Fruit fly (Drosophila melanogaster) whole organism, embryonic: Measurements from ENCODE around the gene Ance-2.

Source experiments
- CG10959 ChIP-seq: fragments of 200-800 bp; sonication (Bioruptor generic); IDR thresholded peaks from 2 replicates; pipeline ENCODE4 v1.3.6; 2022; ENCODE audit warnings: missing biosample characterization, missing genetic modification characterization
- CG11398 ChIP-seq: fragments of 200-800 bp; sonication (Bioruptor generic); optimal IDR thresholded peaks from 2 replicates; lab custom pipeline; 2016; ENCODE audit warnings: missing biosample characterization, missing genetic modification characterization
- CG11504 ChIP-seq: fragments of 200-800 bp; sonication (Bioruptor generic); optimal IDR thresholded peaks from 3 replicates; lab custom pipeline; 2019; ENCODE audit warnings: missing biosample characterization, mild to moderate bottlenecking, missing genetic modification characterization, moderate library complexity
- CG12071 ChIP-seq: fragments of 200-800 bp; sonication (Bioruptor generic); optimal IDR thresholded peaks from 3 replicates; lab custom pipeline; 2018; ENCODE audit warnings: missing biosample characterization, mild to moderate bottlenecking, missing genetic modification characterization
- CG12299 ChIP-seq: fragments of 200-800 bp; sonication (Bioruptor generic); optimal IDR thresholded peaks from 2 replicates; lab custom pipeline; 2018; ENCODE audit warnings: missing biosample characterization, mild to moderate bottlenecking, missing genetic modification characterization
- CG14860 ChIP-seq: fragments of 200-800 bp; sonication (Bioruptor generic); IDR thresholded peaks from 3 replicates; pipeline ENCODE4 v1.3.6; 2022; ENCODE audit warnings: missing biosample characterization, missing genetic modification characterization; ENCODE audit not compliant: partially characterized antibody
- CG17359 ChIP-seq: fragments of 200-800 bp; sonication (Bioruptor generic); optimal IDR thresholded peaks from 3 replicates; lab custom pipeline; 2018; ENCODE audit warnings: missing biosample characterization, mild to moderate bottlenecking, missing genetic modification characterization, moderate library complexity
- CG17568 ChIP-seq: fragments of 200-800 bp; sonication (Bioruptor generic); optimal IDR thresholded peaks from 2 replicates; lab custom pipeline; 2018; ENCODE audit warnings: missing biosample characterization, mild to moderate bottlenecking, missing genetic modification characterization, moderate library complexity
- CG17912 ChIP-seq: fragments of 200-800 bp; sonication (Bioruptor generic); optimal IDR thresholded peaks from 2 replicates; lab custom pipeline; 2018; ENCODE audit warnings: missing biosample characterization, mild to moderate bottlenecking, missing genetic modification characterization
- CG18476 ChIP-seq: fragments of 200-800 bp; sonication (Bioruptor generic); optimal IDR thresholded peaks from 2 replicates; lab custom pipeline; 2016; ENCODE audit warnings: missing biosample characterization, mild to moderate bottlenecking, missing genetic modification characterization
- CG32532 ChIP-seq: fragments of 200-800 bp; sonication (Bioruptor generic); IDR thresholded peaks from 2 replicates; pipeline ENCODE4 v1.3.6; 2022; ENCODE audit warnings: missing biosample characterization, missing genetic modification characterization
- CG32767 ChIP-seq: fragments of 200-800 bp; sonication (Bioruptor generic); IDR thresholded peaks from 2 replicates; pipeline ENCODE4 v1.3.6; 2022; ENCODE audit warnings: missing biosample characterization, missing genetic modification characterization
- CG32772 ChIP-seq: fragments of 200-800 bp; sonication (Bioruptor generic); IDR thresholded peaks from 2 replicates; pipeline ENCODE4 v1.3.6; 2022; ENCODE audit warnings: missing biosample characterization, missing genetic modification characterization
- CG43689 ChIP-seq: fragments of 200-800 bp; sonication (Bioruptor generic); IDR thresholded peaks from 2 replicates; pipeline ENCODE4 v1.3.6; 2022; ENCODE audit warnings: missing biosample characterization, missing genetic modification characterization
- CG4820 ChIP-seq: fragments of 200-800 bp; sonication (Bioruptor generic); optimal IDR thresholded peaks from 3 replicates; lab custom pipeline; 2016; ENCODE audit warnings: missing biosample characterization, missing genetic modification characterization
- CG6683 ChIP-seq: fragments of 200-800 bp; sonication (Bioruptor generic); optimal IDR thresholded peaks from 2 replicates; lab custom pipeline; 2017; ENCODE audit warnings: missing biosample characterization, mild to moderate bottlenecking, missing genetic modification characterization, missing genetic modification reagents
- CG6765 ChIP-seq: fragments of 200-800 bp; sonication (Bioruptor generic); optimal IDR thresholded peaks from 3 replicates; lab custom pipeline; 2017; ENCODE audit warnings: missing biosample characterization, mild to moderate bottlenecking, missing genetic modification characterization
- CG7372 ChIP-seq: fragments of 200-800 bp; sonication (Bioruptor generic); IDR thresholded peaks from 2 replicates; pipeline ENCODE4 v1.3.6; 2022; ENCODE audit warnings: missing biosample characterization, missing genetic modification characterization
- CG9797 ChIP-seq: fragments of 200-800 bp; sonication (Bioruptor generic); optimal IDR thresholded peaks from 3 replicates; lab custom pipeline; 2018; ENCODE audit warnings: missing biosample characterization, mild to moderate bottlenecking, missing genetic modification characterization
- CG9932 ChIP-seq: fragments of 200-800 bp; sonication (Bioruptor generic); IDR thresholded peaks from 2 replicates; pipeline ENCODE4 v1.3.6; 2022; ENCODE audit warnings: missing biosample characterization, missing genetic modification characterization
- CoRest ChIP-seq: fragments of 200-800 bp; sonication (Bioruptor generic); optimal IDR thresholded peaks from 3 replicates; lab custom pipeline; 2018; ENCODE audit warnings: missing biosample characterization, mild to moderate bottlenecking, missing genetic modification characterization, moderate library complexity
- Dfd ChIP-seq, 2 experiments: fragments of >200 bp; optimal IDR thresholded peaks; 2 replicates each; lab custom pipeline; 2017; ENCODE audit warnings: missing biosample characterization in 2 of 2, missing genetic modification characterization in 2 of 2
- Dip3 ChIP-seq: fragments of 200-800 bp; sonication (Bioruptor generic); optimal IDR thresholded peaks from 3 replicates; lab custom pipeline; 2016; ENCODE audit warnings: missing biosample characterization, missing genetic modification characterization
- Dll ChIP-seq: fragments of 200-800 bp; sonication (Bioruptor generic); IDR thresholded peaks from 4 replicates; pipeline ENCODE4 v1.3.6; 2022; ENCODE audit warnings: missing biosample characterization, missing genetic modification characterization; ENCODE audit not compliant: partially characterized antibody
- Drgx ChIP-seq: fragments of 200-800 bp; sonication (Bioruptor generic); IDR thresholded peaks from 2 replicates; pipeline ENCODE4 v1.3.6; 2022; ENCODE audit warnings: missing biosample characterization, missing genetic modification characterization
- Ets65A ChIP-seq: fragments of 200-800 bp; sonication (Bioruptor generic); peaks from one replicate; lab custom pipeline; 2016; ENCODE audit warnings: missing biosample characterization, missing genetic modification characterization
- Fer3 ChIP-seq: fragments of 200-800 bp; sonication (Bioruptor generic); optimal IDR thresholded peaks from 2 replicates; lab custom pipeline; 2018; ENCODE audit warnings: missing biosample characterization, mild to moderate bottlenecking, missing genetic modification characterization, moderate library complexity
- Hmr ChIP-seq: fragments of 200-800 bp; sonication (Bioruptor generic); optimal IDR thresholded peaks from 3 replicates; lab custom pipeline; 2017; ENCODE audit warnings: mild to moderate bottlenecking, missing biosample characterization, missing genetic modification reagents, missing genetic modification characterization
- Jarid2 ChIP-seq: fragments of 200-800 bp; sonication (Bioruptor generic); optimal IDR thresholded peaks from 3 replicates; lab custom pipeline; 2017; ENCODE audit warnings: mild to moderate bottlenecking, missing biosample characterization, missing genetic modification reagents, missing genetic modification characterization
- NC2α ChIP-seq: fragments of 200-800 bp; sonication (Bioruptor generic); optimal IDR thresholded peaks from 2 replicates; lab custom pipeline; 2016; ENCODE audit warnings: missing biosample characterization, missing genetic modification characterization
- Nf-YC ChIP-seq: fragments of 200-800 bp; optimal IDR thresholded peaks from 3 replicates; lab custom pipeline; 2019; ENCODE audit warnings: missing biosample characterization, mild to moderate bottlenecking, missing genetic modification characterization, moderate library complexity
- PHDP ChIP-seq: fragments of 200-800 bp; sonication (Bioruptor generic); optimal IDR thresholded peaks from 3 replicates; lab custom pipeline; 2018; ENCODE audit warnings: missing biosample characterization, mild to moderate bottlenecking, missing genetic modification characterization, moderate library complexity
- Ptx1 ChIP-seq: fragments of 200-800 bp; sonication (Bioruptor generic); IDR thresholded peaks from 2 replicates; pipeline ENCODE4 v1.3.6; 2022; ENCODE audit warnings: missing biosample characterization, missing genetic modification characterization
- br ChIP-seq: fragments of >200 bp; optimal IDR thresholded peaks from 2 replicates; lab custom pipeline; 2017
- caup ChIP-seq: fragments of 200-800 bp; sonication (Bioruptor generic); optimal IDR thresholded peaks from 3 replicates; lab custom pipeline; 2017; ENCODE audit warnings: missing biosample characterization, mild to moderate bottlenecking, missing genetic modification characterization, moderate library complexity; ENCODE audit not compliant: severe bottlenecking
- chm ChIP-seq: fragments of 200-800 bp; sonication (Bioruptor generic); IDR thresholded peaks from 2 replicates; pipeline ENCODE4 v1.3.6; 2022; ENCODE audit warnings: missing biosample characterization, missing genetic modification characterization
- ci ChIP-seq: fragments of 200-800 bp; sonication (Bioruptor generic); IDR thresholded peaks from 3 replicates; pipeline ENCODE4 v1.3.6; 2022; ENCODE audit warnings: missing biosample characterization, missing genetic modification characterization
- cwo ChIP-seq: fragments of 200-800 bp; sonication (Bioruptor generic); optimal IDR thresholded peaks from 3 replicates; lab custom pipeline; 2017; ENCODE audit warnings: missing biosample characterization, missing genetic modification characterization, mild to moderate bottlenecking, moderate library complexity, missing genetic modification reagents
- fd3F ChIP-seq: fragments of 200-800 bp; sonication (Bioruptor generic); optimal IDR thresholded peaks from 2 replicates; lab custom pipeline; 2018; ENCODE audit warnings: missing biosample characterization, mild to moderate bottlenecking, missing genetic modification characterization, moderate library complexity
- fru ChIP-seq: fragments of >200 bp; optimal IDR thresholded peaks from 2 replicates; lab custom pipeline; 2017
- gfzf ChIP-seq: fragments of 200-800 bp; sonication (Bioruptor generic); optimal IDR thresholded peaks from 2 replicates; lab custom pipeline; 2016; ENCODE audit warnings: missing biosample characterization, mild to moderate bottlenecking, missing genetic modification characterization, moderate library complexity
- gsb-n ChIP-seq: fragments of 200-800 bp; sonication (Bioruptor generic); optimal IDR thresholded peaks from 3 replicates; lab custom pipeline; 2018; ENCODE audit warnings: missing biosample characterization, mild to moderate bottlenecking, missing genetic modification characterization
- kni ChIP-seq: fragments of 200-800 bp; sonication (Bioruptor generic); optimal IDR thresholded peaks from 3 replicates; lab custom pipeline; 2017; ENCODE audit warnings: mild to moderate bottlenecking, missing biosample characterization, missing genetic modification reagents, missing genetic modification characterization
- lmd ChIP-seq: fragments of 200-800 bp; sonication (Bioruptor generic); IDR thresholded peaks from 2 replicates; pipeline ENCODE4 v1.3.6; 2022; ENCODE audit warnings: missing biosample characterization, missing genetic modification characterization
- lov ChIP-seq, 2 experiments: fragments of 200-800 bp in 1 of 2; fragments of >200 bp in 1 of 2; sonication (Bioruptor generic) in 1 of 2; IDR thresholded peaks in 1 of 2; optimal IDR thresholded peaks in 1 of 2; 2 replicates in 1 of 2; 3 replicates in 1 of 2; pipeline versions ENCODE4 v1.3.6 to Lab custom; 2017 to 2022; ENCODE audit warnings: missing biosample characterization in 1 of 2, missing genetic modification characterization in 1 of 2
- mam ChIP-seq: fragments of 200-800 bp; sonication (Bioruptor generic); optimal IDR thresholded peaks from 3 replicates; lab custom pipeline; 2016; ENCODE audit warnings: missing biosample characterization, missing genetic modification characterization
- p53 ChIP-seq: fragments of 200-800 bp; sonication (Bioruptor generic); optimal IDR thresholded peaks from 2 replicates; lab custom pipeline; 2016; ENCODE audit warnings: missing biosample characterization, missing genetic modification characterization
- pum ChIP-seq: fragments of 200-800 bp; sonication (Bioruptor generic); optimal IDR thresholded peaks from 2 replicates; lab custom pipeline; 2016; ENCODE audit warnings: missing biosample characterization, missing genetic modification characterization
- schlank ChIP-seq: fragments of 200-800 bp; sonication (Bioruptor generic); optimal IDR thresholded peaks from 2 replicates; lab custom pipeline; 2018; ENCODE audit warnings: missing biosample characterization, mild to moderate bottlenecking, missing genetic modification characterization
- scrt ChIP-seq: fragments of 200-800 bp; sonication (Bioruptor generic); optimal IDR thresholded peaks from 2 replicates; lab custom pipeline; 2018; ENCODE audit warnings: missing biosample characterization, mild to moderate bottlenecking, missing genetic modification characterization, moderate library complexity
- trh ChIP-seq: fragments of 200-800 bp; sonication (Bioruptor generic); optimal IDR thresholded peaks from 2 replicates; lab custom pipeline; 2016; ENCODE audit warnings: missing biosample characterization, missing genetic modification characterization

The Ance-2 gene

dm6 chr2L:13878801-13879200 lies 30.3 kb upstream of the Ance-2 start (continued):
- TF ChIP-seq Nf-YC (tag; lab: Kevin White, UChicago) (peak; percentile 29), CG6765 (GFP tag; lab: Kevin White, UChicago) (peak; percentile 6), Jarid2 (peak; percentile 99), schlank (no peak), scrt (peak; percentile 55), Ptx1 (GFP tag; lab: Robert Waterston, UW) (no peak), fru (lab: Kevin White, UChicago) (no peak), CG4820 (GFP tag; lab: Kevin White, UChicago) (no peak), Fer3 (peak; percentile 15), Hmr (GFP tag; lab: Kevin White, UChicago) (peak; percentile 12), gfzf (GFP tag; lab: Kevin White, UChicago) (no peak), pum (GFP tag; lab: Kevin White, UChicago) (no peak), ci (GFP tag; lab: Robert Waterston, UW) (peak; percentile 85), CG17568 (no peak), gsb-n (tag; lab: Kevin White, UChicago) (no peak), NC2α (GFP tag; lab: Kevin White, UChicago) (no peak), CG43689 (GFP tag; lab: Robert Waterston, UW) (no peak), chm (GFP tag; lab: Robert Waterston, UW) (peak; percentile 90), trh (GFP tag; lab: Kevin White, UChicago) (no peak), Dip3 (no peak), CG32767 (GFP tag; lab: Robert Waterston, UW) (no peak), CG14860 (GFP tag; lab: Robert Waterston, UW) (no peak), CG11398 (GFP tag; lab: Kevin White, UChicago) (peak; percentile 19), CG11504 (peak; percentile 8), br (no peak), CG32532 (GFP tag; lab: Robert Waterston, UW) (0 out of 2 replicates have a peak, but pooled peaks have one; percentile 18), kni (GFP tag; lab: Kevin White, UChicago) (peak; percentile 3), CG12299 (tag; lab: Kevin White, UChicago) (no peak), CG18476 (no peak), cwo (GFP tag; lab: Kevin White, UChicago) (no peak), PHDP (tag; lab: Kevin White, UChicago) (peak; percentile 17), CG32772 (GFP tag; lab: Robert Waterston, UW) (no peak), mam (no peak), lov (optimal IDR thresholded peaks at IDR 0.05; lab: Kevin White, UChicago) (no peak), lov (GFP tag; IDR thresholded peaks at IDR 0.05; lab: Robert Waterston, UW) (no peak), CG9797 (GFP tag; lab: Kevin White, UChicago) (no peak), caup (GFP tag; lab: Kevin White, UChicago) (peak; percentile 27), p53 (GFP tag; lab: Kevin White, UChicago) (no peak), CG9932 (GFP tag; lab: Robert Waterston, UW) (no peak), fd3F (GFP tag; lab: Kevin White, UChicago) (no peak), CG17359 (tag; lab: Kevin White, UChicago) (peak; percentile 20), CG12071 (peak; percentile 56), CoRest (tag; lab: Kevin White, UChicago) (no peak), CG7372 (GFP tag; lab: Robert Waterston, UW) (no peak), Ets65A (GFP tag; lab: Kevin White, UChicago) (no peak), Dll (GFP tag; lab: Robert Waterston, UW) (no peak), CG17912 (GFP tag; lab: Kevin White, UChicago) (no peak), CG6683 (GFP tag; lab: Kevin White, UChicago) (no peak), lmd (GFP tag; lab: Robert Waterston, UW) (no peak), Dfd (GFP tag; optimal IDR thresholded peaks at IDR 0.05; lab: Kevin White, UChicago) (no peak), CG10959 (peak; percentile 46; the same call in 1 of the 2 replicates), Drgx (GFP tag; lab: Robert Waterston, UW) (peak; percentile 54; the same call in 1 of the 2 replicates)
